Fruit fly (Drosophila melanogaster) whole organism, embryonic: Measurements from ENCODE around the gene barc.

Source experiments
- Aef1 ChIP-seq: fragments of 200-800 bp; sonication (Bioruptor generic); IDR thresholded peaks from 3 replicates; pipeline ENCODE4 v1.3.6; 2022; ENCODE audit warnings: missing biosample characterization, missing genetic modification characterization
- CG10267 ChIP-seq: fragments of 200-800 bp; sonication (Bioruptor generic); optimal IDR thresholded peaks from 2 replicates; lab custom pipeline; 2018; ENCODE audit warnings: missing biosample characterization, mild to moderate bottlenecking, missing genetic modification characterization, moderate library complexity
- CG10462 ChIP-seq: fragments of 200-800 bp; sonication (Bioruptor generic); optimal IDR thresholded peaks from 2 replicates; lab custom pipeline; 2016; ENCODE audit warnings: missing biosample characterization, missing genetic modification characterization
- CG11695 ChIP-seq: fragments of 200-800 bp; sonication (Bioruptor generic); IDR thresholded peaks from 3 replicates; pipeline ENCODE4 v1.3.6; 2022; ENCODE audit warnings: missing biosample characterization, missing genetic modification characterization
- CG13894 ChIP-seq: fragments of 200-800 bp; sonication (Bioruptor generic); optimal IDR thresholded peaks from 3 replicates; lab custom pipeline; 2018; ENCODE audit warnings: missing biosample characterization, mild to moderate bottlenecking, missing genetic modification characterization, moderate library complexity
- CG1602 ChIP-seq: fragments of 200-800 bp; sonication (Bioruptor generic); optimal IDR thresholded peaks from 3 replicates; lab custom pipeline; 2016; ENCODE audit warnings: missing biosample characterization, missing genetic modification characterization
- CG18011 ChIP-seq: fragments of 200-800 bp; sonication (Bioruptor generic); optimal IDR thresholded peaks from 2 replicates; lab custom pipeline; 2017; ENCODE audit warnings: missing biosample characterization, missing genetic modification characterization, mild to moderate bottlenecking, moderate library complexity, missing genotype
- CG18599 ChIP-seq: fragments of 200-800 bp; sonication (Bioruptor generic); optimal IDR thresholded peaks from 3 replicates; lab custom pipeline; 2017; ENCODE audit warnings: missing biosample characterization, missing genetic modification characterization, mild to moderate bottlenecking, moderate library complexity, missing genetic modification reagents
- CG2712 ChIP-seq: fragments of 200-800 bp; optimal IDR thresholded peaks from 3 replicates; lab custom pipeline; 2019; ENCODE audit warnings: missing biosample characterization, mild to moderate bottlenecking, missing genetic modification characterization, moderate library complexity
- CG30020 ChIP-seq: fragments of 200-800 bp; optimal IDR thresholded peaks from 2 replicates; lab custom pipeline; 2019; ENCODE audit warnings: missing biosample characterization, mild to moderate bottlenecking, missing genetic modification characterization, moderate library complexity
- CG31441 ChIP-seq: fragments of 200-800 bp; sonication (Bioruptor generic); IDR thresholded peaks from 2 replicates; pipeline ENCODE4 v1.3.6; 2022; ENCODE audit warnings: missing biosample characterization, missing genetic modification characterization
- CG32767 ChIP-seq: fragments of 200-800 bp; sonication (Bioruptor generic); IDR thresholded peaks from 2 replicates; pipeline ENCODE4 v1.3.6; 2022; ENCODE audit warnings: missing biosample characterization, missing genetic modification characterization
- CG4424 ChIP-seq: fragments of 200-800 bp; sonication (Bioruptor generic); optimal IDR thresholded peaks from 3 replicates; lab custom pipeline; 2016; ENCODE audit warnings: missing biosample characterization, missing genetic modification characterization
- CG5953 ChIP-seq: fragments of 200-800 bp; sonication (Bioruptor generic); IDR thresholded peaks from 2 replicates; pipeline ENCODE4 v1.3.6; 2022; ENCODE audit warnings: missing biosample characterization, missing genetic modification characterization
- CG6683 ChIP-seq: fragments of 200-800 bp; sonication (Bioruptor generic); optimal IDR thresholded peaks from 2 replicates; lab custom pipeline; 2017; ENCODE audit warnings: missing biosample characterization, mild to moderate bottlenecking, missing genetic modification characterization, missing genetic modification reagents
- CG6689 ChIP-seq: fragments of 200-800 bp; sonication (Bioruptor generic); IDR thresholded peaks from 2 replicates; pipeline ENCODE4 v1.3.6; 2022; ENCODE audit warnings: missing biosample characterization, missing genetic modification characterization
- CG7556 ChIP-seq: fragments of 200-800 bp; sonication (Bioruptor generic); optimal IDR thresholded peaks from 2 replicates; lab custom pipeline; 2017; ENCODE audit warnings: missing biosample characterization, mild to moderate bottlenecking, missing genetic modification characterization
- CG7839 ChIP-seq: fragments of 200-800 bp; sonication (Bioruptor generic); optimal IDR thresholded peaks from 3 replicates; lab custom pipeline; 2018; ENCODE audit warnings: missing biosample characterization, mild to moderate bottlenecking, missing genetic modification characterization, moderate library complexity
- CG9437 ChIP-seq: fragments of 200-800 bp; sonication (Bioruptor generic); optimal IDR thresholded peaks from 2 replicates; lab custom pipeline; 2018; ENCODE audit warnings: missing biosample characterization, mild to moderate bottlenecking, missing genetic modification characterization
- Deaf1 ChIP-seq: fragments of 200-800 bp; optimal IDR thresholded peaks from 3 replicates; lab custom pipeline; 2019; ENCODE audit warnings: missing biosample characterization, mild to moderate bottlenecking, missing genetic modification characterization, moderate library complexity
- Dll ChIP-seq: fragments of 200-800 bp; sonication (Bioruptor generic); IDR thresholded peaks from 4 replicates; pipeline ENCODE4 v1.3.6; 2022; ENCODE audit warnings: missing biosample characterization, missing genetic modification characterization; ENCODE audit not compliant: partially characterized antibody
- GATAe ChIP-seq: fragments of 200-800 bp; sonication (Bioruptor generic); conservative IDR thresholded peaks from 2 replicates; pipeline ENCODE4 v1.3.6; 2022; ENCODE audit warnings: missing biosample characterization, missing genetic modification characterization
- Hand ChIP-seq: fragments of 200-800 bp; sonication (Bioruptor generic); optimal IDR thresholded peaks from 2 replicates; lab custom pipeline; 2017; ENCODE audit warnings: mild to moderate bottlenecking, missing biosample characterization, missing genetic modification reagents, missing genetic modification characterization
- Hmr ChIP-seq: fragments of 200-800 bp; sonication (Bioruptor generic); optimal IDR thresholded peaks from 3 replicates; lab custom pipeline; 2017; ENCODE audit warnings: mild to moderate bottlenecking, missing biosample characterization, missing genetic modification reagents, missing genetic modification characterization
- Lpt ChIP-seq: fragments of >200 bp; optimal IDR thresholded peaks from 2 replicates; lab custom pipeline; 2018; ENCODE audit warnings: missing biosample characterization, missing genetic modification characterization
- MTF-1 ChIP-seq: fragments of 200-800 bp; sonication (Bioruptor generic); optimal IDR thresholded peaks from 2 replicates; lab custom pipeline; 2018; ENCODE audit warnings: missing biosample characterization, mild to moderate bottlenecking, missing genetic modification characterization, borderline replicate concordance
- NC2β ChIP-seq: fragments of 200-800 bp; sonication (Bioruptor generic); optimal IDR thresholded peaks from 2 replicates; lab custom pipeline; 2016; ENCODE audit warnings: missing biosample characterization, missing genetic modification characterization
- Oli ChIP-seq: fragments of 200-800 bp; sonication (Bioruptor generic); optimal IDR thresholded peaks from 2 replicates; lab custom pipeline; 2018; ENCODE audit warnings: missing biosample characterization, mild to moderate bottlenecking, missing genetic modification characterization, moderate library complexity
- PHDP ChIP-seq: fragments of 200-800 bp; sonication (Bioruptor generic); optimal IDR thresholded peaks from 3 replicates; lab custom pipeline; 2018; ENCODE audit warnings: missing biosample characterization, mild to moderate bottlenecking, missing genetic modification characterization, moderate library complexity
- Pdp1 ChIP-seq, 2 experiments: fragments of 200-800 bp; sonication (Bioruptor generic); optimal IDR thresholded peaks; 3 replicates each; lab custom pipeline; 2016; ENCODE audit warnings: missing biosample characterization in 2 of 2, missing genetic modification characterization in 2 of 2, mild to moderate bottlenecking in 1 of 2, moderate library complexity in 1 of 2
- Rfx ChIP-seq: fragments of 200-800 bp; sonication (Bioruptor generic); IDR thresholded peaks from 2 replicates; pipeline ENCODE4 v1.3.6; 2022; ENCODE audit warnings: missing biosample characterization, missing genetic modification characterization
- Side ChIP-seq: fragments of 200-800 bp; sonication (Bioruptor generic); optimal IDR thresholded peaks from 2 replicates; lab custom pipeline; 2016; ENCODE audit warnings: missing biosample characterization, missing genetic modification characterization
- Sox100B ChIP-seq: fragments of 200-800 bp; sonication (Bioruptor generic); optimal IDR thresholded peaks from 3 replicates; lab custom pipeline; 2018; ENCODE audit warnings: missing biosample characterization, mild to moderate bottlenecking, missing genetic modification characterization
- az2 ChIP-seq: fragments of 200-800 bp; sonication (Bioruptor generic); optimal IDR thresholded peaks from 3 replicates; lab custom pipeline; 2016; ENCODE audit warnings: missing biosample characterization, missing genetic modification characterization
- bsh ChIP-seq, 2 experiments: fragments of 200-800 bp; sonication (Bioruptor generic); optimal IDR thresholded peaks; 2 replicates each; lab custom pipeline; 2017 to 2018; ENCODE audit warnings: mild to moderate bottlenecking in 2 of 2, missing biosample characterization in 2 of 2, missing genetic modification characterization in 2 of 2, moderate library complexity in 1 of 2
- chm ChIP-seq: fragments of 200-800 bp; sonication (Bioruptor generic); IDR thresholded peaks from 2 replicates; pipeline ENCODE4 v1.3.6; 2022; ENCODE audit warnings: missing biosample characterization, missing genetic modification characterization
- emc ChIP-seq: fragments of 200-800 bp; sonication (Bioruptor generic); optimal IDR thresholded peaks from 2 replicates; lab custom pipeline; 2016; ENCODE audit warnings: missing biosample characterization, missing genetic modification characterization
- fd96Cb ChIP-seq: fragments of 200-800 bp; sonication (Bioruptor generic); optimal IDR thresholded peaks from 2 replicates; lab custom pipeline; 2018; ENCODE audit warnings: missing biosample characterization, mild to moderate bottlenecking, missing genetic modification characterization, moderate library complexity
- gem ChIP-seq: fragments of 200-800 bp; sonication (Bioruptor generic); optimal IDR thresholded peaks from 2 replicates; lab custom pipeline; 2019; ENCODE audit warnings: missing biosample characterization, mild to moderate bottlenecking, missing genetic modification characterization, moderate library complexity
- grau ChIP-seq: fragments of 200-800 bp; optimal IDR thresholded peaks from 3 replicates; lab custom pipeline; 2019; ENCODE audit warnings: missing biosample characterization, mild to moderate bottlenecking, missing genetic modification characterization, moderate library complexity
- gsb-n ChIP-seq: fragments of 200-800 bp; sonication (Bioruptor generic); optimal IDR thresholded peaks from 3 replicates; lab custom pipeline; 2018; ENCODE audit warnings: missing biosample characterization, mild to moderate bottlenecking, missing genetic modification characterization
- h ChIP-seq: fragments of >200 bp; optimal IDR thresholded peaks from 2 replicates; lab custom pipeline; 2017
- lab ChIP-seq: fragments of 200-800 bp; sonication (Bioruptor generic); optimal IDR thresholded peaks from 3 replicates; lab custom pipeline; 2017; ENCODE audit warnings: missing biosample characterization, missing genetic modification characterization, mild to moderate bottlenecking, moderate library complexity, missing genetic modification reagents
- lbe ChIP-seq: fragments of 200-800 bp; sonication (Bioruptor generic); optimal IDR thresholded peaks from 2 replicates; lab custom pipeline; 2016; ENCODE audit warnings: missing biosample characterization, mild to moderate bottlenecking, missing genetic modification characterization
- phol ChIP-seq: fragments of 200-800 bp; sonication (Bioruptor generic); optimal IDR thresholded peaks from 3 replicates; lab custom pipeline; 2018; ENCODE audit warnings: missing biosample characterization, mild to moderate bottlenecking, missing genetic modification characterization, moderate library complexity
- pnt ChIP-seq: fragments of 200-800 bp; sonication (Bioruptor generic); optimal IDR thresholded peaks from 3 replicates; lab custom pipeline; 2016; ENCODE audit warnings: missing biosample characterization, missing genetic modification characterization
- repo ChIP-seq: fragments of 200-800 bp; sonication (Bioruptor generic); optimal IDR thresholded peaks from 2 replicates; lab custom pipeline; 2016; ENCODE audit warnings: missing biosample characterization, missing genetic modification characterization
- sd ChIP-seq: fragments of 200-800 bp; sonication (Bioruptor generic); optimal IDR thresholded peaks from 3 replicates; lab custom pipeline; 2018; ENCODE audit warnings: missing biosample characterization, mild to moderate bottlenecking, missing genetic modification characterization, moderate library complexity
- sug ChIP-seq: fragments of 200-800 bp; optimal IDR thresholded peaks from 2 replicates; lab custom pipeline; 2019; ENCODE audit warnings: missing biosample characterization, mild to moderate bottlenecking, missing genetic modification characterization, moderate library complexity
- unpg ChIP-seq: fragments of 200-800 bp; sonication (Bioruptor generic); optimal IDR thresholded peaks from 3 replicates; lab custom pipeline; 2018; ENCODE audit warnings: missing biosample characterization, mild to moderate bottlenecking, missing genetic modification characterization, moderate library complexity
- wdn ChIP-seq: fragments of 200-800 bp; sonication (Bioruptor generic); IDR thresholded peaks from 2 replicates; pipeline ENCODE4 v1.3.6; 2022; ENCODE audit warnings: missing biosample characterization, missing genetic modification characterization
- z ChIP-seq: fragments of 200-800 bp; sonication (Bioruptor generic); IDR thresholded peaks from 3 replicates; pipeline ENCODE4 v1.3.6; 2022; ENCODE audit warnings: missing biosample characterization, missing genetic modification characterization

Gene barc

dm6 chr3L:21385699-21386098 is 47.2 kb downstream of the barc start (continued):
- TF ChIP-seq gem: peak; percentile 66
- TF ChIP-seq CG31441 (GFP tag; lab: Robert Waterston, UW): peak; percentile 22; the same call in 1 of the 2 replicates
- TF ChIP-seq CG7839 (tag; lab: Kevin White, UChicago): peak; percentile 52
- TF ChIP-seq chm (GFP tag; lab: Robert Waterston, UW): no peak
- TF ChIP-seq CG5953 (GFP tag; lab: Robert Waterston, UW): no peak
- TF ChIP-seq Sox100B (GFP tag; lab: Kevin White, UChicago): no peak
- TF ChIP-seq repo (GFP tag; lab: Kevin White, UChicago): no peak
- TF ChIP-seq z (GFP tag; lab: Robert Waterston, UW): no peak
- TF ChIP-seq emc (GFP tag; lab: Kevin White, UChicago): no peak
- no peak for TF ChIP-seq Aef1
- TF ChIP-seq Dll (GFP tag; lab: Robert Waterston, UW): no peak
- TF ChIP-seq CG6689 (GFP tag; lab: Robert Waterston, UW): 0 out of 2 replicates have a peak, but pooled peaks have one; percentile 16
- peak; percentile 39 for TF ChIP-seq CG2712 (tag; lab: Kevin White, UChicago)
- no peak for TF ChIP-seq CG32767 (GFP tag; lab: Robert Waterston, UW)
- TF ChIP-seq CG9437 (GFP tag; lab: Kevin White, UChicago): no peak
- TF ChIP-seq phol: peak; percentile 27
- TF ChIP-seq Oli: peak; percentile 49
- TF ChIP-seq CG10267 (tag; lab: Kevin White, UChicago): no peak
- no peak for TF ChIP-seq CG1602
- no peak for TF ChIP-seq CG11695 (GFP tag; lab: Robert Waterston, UW)
- TF ChIP-seq lbe (GFP tag; lab: Kevin White, UChicago): no peak
- peak; percentile 54 for TF ChIP-seq unpg
- peak; percentile 27 for TF ChIP-seq CG4424 (GFP tag; lab: Kevin White, UChicago)
- TF ChIP-seq az2 (GFP tag; lab: Kevin White, UChicago): peak; percentile 14
- peak in 1 of 2 experiments; percentile 15 for TF ChIP-seq Pdp1 (GFP tag; optimal IDR thresholded peaks at IDR 0.05; lab: Kevin White, UChicago)
- no peak for TF ChIP-seq CG10462
- TF ChIP-seq CG18599 (GFP tag; lab: Kevin White, UChicago): peak; percentile 5
- peak in 1 of 2 experiments; percentile 40 for TF ChIP-seq bsh (GFP tag; optimal IDR thresholded peaks at IDR 0.05; lab: Kevin White, UChicago)
- TF ChIP-seq Side (GFP tag; lab: Kevin White, UChicago): no peak
- no peak for TF ChIP-seq wdn (GFP tag; lab: Robert Waterston, UW)
- no peak for TF ChIP-seq MTF-1
- TF ChIP-seq GATAe: no peak
- no peak for TF ChIP-seq NC2β (GFP tag; lab: Kevin White, UChicago)
- peak; percentile 48 for TF ChIP-seq PHDP (tag; lab: Kevin White, UChicago)
- TF ChIP-seq fd96Cb (tag; lab: Kevin White, UChicago): peak; percentile 23

dm6 chr3L:21383440-21383839 is 49.5 kb downstream of the barc start:
- TF ChIP-seq CG18011 (GFP tag; lab: Kevin White, UChicago) (no peak), h (lab: Kevin White, UChicago) (no peak), MTF-1 (no peak), CG13894 (tag; lab: Kevin White, UChicago) (no peak), sug (peak; percentile 16), CG7556 (peak; percentile 29), Hmr (GFP tag; lab: Kevin White, UChicago) (peak; percentile 20), pnt (GFP tag; lab: Kevin White, UChicago) (no peak), grau (tag; lab: Kevin White, UChicago) (peak; percentile 52), gem (peak; percentile 45), Rfx (GFP tag; lab: Robert Waterston, UW) (no peak), Deaf1 (tag; lab: Kevin White, UChicago) (peak; percentile 10), sd (tag; lab: Kevin White, UChicago) (peak; percentile 58), Lpt (GFP tag; lab: Kevin White, UChicago) (no peak), Hand (GFP tag; lab: Kevin White, UChicago) (no peak), CG30020 (no peak), gsb-n (no peak), CG6683 (no peak), lab (GFP tag; lab: Kevin White, UChicago) (peak; percentile 32)
